Fruit fly (Drosophila melanogaster) whole organism, embryonic: ENCODE results near the gene Cpr64Ab.
A peak's percentile ranks its signal among the peaks of the same experiment; 100 is the strongest.

ENCODE experiments used
- Antp ChIP-seq: fragments of 200-800 bp; sonication (Bioruptor generic); optimal IDR thresholded peaks from 3 replicates; lab custom pipeline; 2016; ENCODE audit warnings: missing biosample characterization, missing genetic modification characterization
- CG11093 ChIP-seq: fragments of 200-800 bp; sonication (Bioruptor generic); IDR thresholded peaks from 3 replicates; pipeline ENCODE4 v1.3.6; 2022; ENCODE audit warnings: missing biosample characterization, missing genetic modification characterization
- CG11695 ChIP-seq: fragments of 200-800 bp; sonication (Bioruptor generic); IDR thresholded peaks from 3 replicates; pipeline ENCODE4 v1.3.6; 2022; ENCODE audit warnings: missing biosample characterization, missing genetic modification characterization
- CG12236 ChIP-seq: fragments of 200-800 bp; sonication (Bioruptor generic); optimal IDR thresholded peaks from 2 replicates; lab custom pipeline; 2016; ENCODE audit warnings: missing biosample characterization, missing genetic modification characterization
- CG14050 ChIP-seq: fragments of 200-800 bp; sonication (Bioruptor generic); IDR thresholded peaks from 3 replicates; pipeline ENCODE4 v1.3.6; 2022; ENCODE audit warnings: missing biosample characterization, missing genetic modification characterization
- CG14710 ChIP-seq: fragments of 200-800 bp; sonication (Bioruptor generic); optimal IDR thresholded peaks from 3 replicates; lab custom pipeline; 2019; ENCODE audit warnings: missing biosample characterization, mild to moderate bottlenecking, missing genetic modification characterization, moderate library complexity
- CG16813 ChIP-seq: fragments of 200-800 bp; sonication (Bioruptor generic); IDR thresholded peaks from 3 replicates; pipeline ENCODE4 v1.3.6; 2022; ENCODE audit warnings: missing biosample characterization, missing genetic modification characterization; ENCODE audit not compliant: partially characterized antibody
- CG2202 ChIP-seq: fragments of 200-800 bp; sonication (Bioruptor generic); optimal IDR thresholded peaks from 2 replicates; lab custom pipeline; 2018; ENCODE audit warnings: missing biosample characterization, mild to moderate bottlenecking, missing genetic modification characterization
- CG2889 ChIP-seq: fragments of 200-800 bp; sonication (Bioruptor generic); IDR thresholded peaks from 3 replicates; pipeline ENCODE4 v1.3.6; 2022; ENCODE audit warnings: missing biosample characterization, missing genetic modification characterization
- CG3065 ChIP-seq: fragments of 200-800 bp; sonication (Bioruptor generic); optimal IDR thresholded peaks from 2 replicates; lab custom pipeline; 2016; ENCODE audit warnings: missing biosample characterization, missing genetic modification characterization
- CG31441 ChIP-seq: fragments of 200-800 bp; sonication (Bioruptor generic); IDR thresholded peaks from 2 replicates; pipeline ENCODE4 v1.3.6; 2022; ENCODE audit warnings: missing biosample characterization, missing genetic modification characterization
- CG4328 ChIP-seq: fragments of 200-800 bp; sonication (Bioruptor generic); optimal IDR thresholded peaks from 3 replicates; lab custom pipeline; 2017; ENCODE audit warnings: missing biosample characterization, missing genetic modification reagents, missing genetic modification characterization
- CG4424 ChIP-seq: fragments of 200-800 bp; sonication (Bioruptor generic); optimal IDR thresholded peaks from 3 replicates; lab custom pipeline; 2016; ENCODE audit warnings: missing biosample characterization, missing genetic modification characterization
- CG5953 ChIP-seq: fragments of 200-800 bp; sonication (Bioruptor generic); IDR thresholded peaks from 2 replicates; pipeline ENCODE4 v1.3.6; 2022; ENCODE audit warnings: missing biosample characterization, missing genetic modification characterization
- CG6791 ChIP-seq: fragments of 200-800 bp; sonication (Bioruptor generic); IDR thresholded peaks from 3 replicates; pipeline ENCODE4 v1.3.6; 2022; ENCODE audit warnings: missing biosample characterization, missing genetic modification characterization; ENCODE audit not compliant: partially characterized antibody
- CG7987 ChIP-seq: fragments of 200-800 bp; sonication (Bioruptor generic); optimal IDR thresholded peaks from 2 replicates; lab custom pipeline; 2018; ENCODE audit warnings: missing biosample characterization, mild to moderate bottlenecking, missing genetic modification characterization, moderate library complexity
- CG8359 ChIP-seq: fragments of 200-800 bp; sonication (Bioruptor generic); optimal IDR thresholded peaks from 2 replicates; lab custom pipeline; 2017; ENCODE audit warnings: missing biosample characterization, mild to moderate bottlenecking, missing genetic modification characterization, borderline replicate concordance
- CHES-1-like ChIP-seq: fragments of 200-800 bp; sonication (Bioruptor generic); optimal IDR thresholded peaks from 2 replicates; lab custom pipeline; 2016; ENCODE audit warnings: missing biosample characterization, missing genetic modification characterization
- Dref ChIP-seq: fragments of 200-800 bp; sonication (Bioruptor generic); IDR thresholded peaks from 2 replicates; pipeline ENCODE4 v1.3.6; 2022; ENCODE audit warnings: missing biosample characterization, missing genetic modification characterization
- Drgx ChIP-seq: fragments of 200-800 bp; sonication (Bioruptor generic); IDR thresholded peaks from 2 replicates; pipeline ENCODE4 v1.3.6; 2022; ENCODE audit warnings: missing biosample characterization, missing genetic modification characterization
- HLH3B ChIP-seq: fragments of 200-800 bp; sonication (Bioruptor generic); IDR thresholded peaks from 2 replicates; pipeline ENCODE4 v1.3.6; 2022; ENCODE audit warnings: missing biosample characterization, missing genetic modification characterization
- HLH4C ChIP-seq: fragments of 200-800 bp; sonication (Bioruptor generic); IDR thresholded peaks from 3 replicates; pipeline ENCODE4 v1.3.6; 2022; ENCODE audit warnings: missing biosample characterization, missing genetic modification characterization; ENCODE audit not compliant: partially characterized antibody
- Hey ChIP-seq: fragments of 200-800 bp; sonication (Bioruptor generic); optimal IDR thresholded peaks from 3 replicates; lab custom pipeline; 2018; ENCODE audit warnings: missing biosample characterization, mild to moderate bottlenecking, missing genetic modification characterization
- HmgZ ChIP-seq: fragments of 200-800 bp; sonication (Bioruptor generic); optimal IDR thresholded peaks from 2 replicates; lab custom pipeline; 2018; ENCODE audit warnings: missing biosample characterization, mild to moderate bottlenecking, missing genetic modification characterization
- MESR4 ChIP-seq: fragments of 200-800 bp; sonication (Bioruptor generic); optimal IDR thresholded peaks from 2 replicates; lab custom pipeline; 2018; ENCODE audit warnings: missing biosample characterization, mild to moderate bottlenecking, missing genetic modification characterization, moderate library complexity
- MTF-1 ChIP-seq: fragments of 200-800 bp; sonication (Bioruptor generic); optimal IDR thresholded peaks from 2 replicates; lab custom pipeline; 2018; ENCODE audit warnings: missing biosample characterization, mild to moderate bottlenecking, missing genetic modification characterization, borderline replicate concordance
- Nf-YB ChIP-seq: fragments of 200-800 bp; sonication (Bioruptor generic); optimal IDR thresholded peaks from 3 replicates; lab custom pipeline; 2019; ENCODE audit warnings: missing biosample characterization, mild to moderate bottlenecking, missing genetic modification characterization, moderate library complexity
- Xbp1 ChIP-seq: fragments of 200-800 bp; sonication (Bioruptor generic); optimal IDR thresholded peaks from 3 replicates; lab custom pipeline; 2016; ENCODE audit warnings: missing biosample characterization, mild to moderate bottlenecking, missing genetic modification characterization
- abd-A ChIP-seq: fragments of 200-800 bp; sonication (Bioruptor generic); optimal IDR thresholded peaks from 3 replicates; lab custom pipeline; 2019; ENCODE audit warnings: missing biosample characterization, mild to moderate bottlenecking, missing genetic modification characterization, moderate library complexity
- cad ChIP-seq: fragments of >200 bp; optimal IDR thresholded peaks from 2 replicates; lab custom pipeline; 2017; ENCODE audit warnings: missing biosample characterization, missing genetic modification characterization
- chm ChIP-seq: fragments of 200-800 bp; sonication (Bioruptor generic); IDR thresholded peaks from 2 replicates; pipeline ENCODE4 v1.3.6; 2022; ENCODE audit warnings: missing biosample characterization, missing genetic modification characterization
- dati ChIP-seq: fragments of 200-800 bp; sonication (Bioruptor generic); IDR thresholded peaks from 2 replicates; pipeline ENCODE4 v1.3.6; 2022; ENCODE audit warnings: missing biosample characterization, missing genetic modification characterization
- dmrt99B ChIP-seq: fragments of 200-800 bp; sonication (Bioruptor generic); optimal IDR thresholded peaks from 2 replicates; lab custom pipeline; 2018; ENCODE audit warnings: missing biosample characterization, mild to moderate bottlenecking, missing genetic modification characterization, moderate library complexity
- grn ChIP-seq: fragments of 200-800 bp; sonication (Bioruptor generic); optimal IDR thresholded peaks from 3 replicates; lab custom pipeline; 2017; ENCODE audit warnings: missing biosample characterization, missing genetic modification characterization
- hbn ChIP-seq: fragments of 200-800 bp; sonication (Bioruptor generic); IDR thresholded peaks from 2 replicates; pipeline ENCODE4 v1.3.6; 2022; ENCODE audit warnings: missing biosample characterization, missing genetic modification characterization; ENCODE audit not compliant: partially characterized antibody
- klu ChIP-seq: fragments of 200-800 bp; sonication (Bioruptor generic); IDR thresholded peaks from 2 replicates; pipeline ENCODE4 v1.3.6; 2022; ENCODE audit warnings: missing biosample characterization, missing genetic modification characterization
- kni ChIP-seq: fragments of 200-800 bp; sonication (Bioruptor generic); optimal IDR thresholded peaks from 3 replicates; lab custom pipeline; 2017; ENCODE audit warnings: mild to moderate bottlenecking, missing biosample characterization, missing genetic modification reagents, missing genetic modification characterization
- lilli ChIP-seq: fragments of 200-800 bp; sonication (Bioruptor generic); optimal IDR thresholded peaks from 3 replicates; lab custom pipeline; 2016; ENCODE audit warnings: missing biosample characterization, missing genetic modification characterization
- maf-S ChIP-seq: fragments of 200-800 bp; sonication (Bioruptor generic); optimal IDR thresholded peaks from 2 replicates; lab custom pipeline; 2016; ENCODE audit warnings: missing biosample characterization, missing genetic modification characterization
- nom ChIP-seq: fragments of 200-800 bp; sonication (Bioruptor generic); optimal IDR thresholded peaks from 2 replicates; lab custom pipeline; 2017; ENCODE audit warnings: missing biosample characterization, missing genetic modification characterization, mild to moderate bottlenecking, moderate library complexity, missing genetic modification reagents
- prd ChIP-seq, 3 experiments: fragments of >200 bp in 2 of 3; fragments of 200-800 bp in 1 of 3; sonication (Bioruptor generic) in 1 of 3; optimal IDR thresholded peaks in 2 of 3; IDR thresholded peaks in 1 of 3; 2 replicates in 2 of 3; 3 replicates in 1 of 3; pipeline versions ENCODE4 v1.3.6 to Lab custom; 2017 to 2022; ENCODE audit warnings: missing biosample characterization in 1 of 3, missing genetic modification characterization in 1 of 3
- repo ChIP-seq: fragments of 200-800 bp; sonication (Bioruptor generic); optimal IDR thresholded peaks from 2 replicates; lab custom pipeline; 2016; ENCODE audit warnings: missing biosample characterization, missing genetic modification characterization
- sisA ChIP-seq: fragments of 200-800 bp; sonication (Bioruptor generic); IDR thresholded peaks from 2 replicates; pipeline ENCODE4 v1.3.6; 2022; ENCODE audit warnings: missing biosample characterization, missing genetic modification characterization
- sna ChIP-seq: fragments of 200-800 bp; sonication (Bioruptor generic); IDR thresholded peaks from 2 replicates; pipeline ENCODE4 v1.3.6; 2022; ENCODE audit warnings: missing biosample characterization, missing genetic modification characterization; ENCODE audit not compliant: partially characterized antibody
- tgo ChIP-seq: fragments of 200-800 bp; sonication (Bioruptor generic); IDR thresholded peaks from 3 replicates; pipeline ENCODE4 v1.3.6; 2022; ENCODE audit warnings: missing biosample characterization, missing genetic modification characterization
- tll ChIP-seq, 2 experiments: fragments of 200-800 bp in 1 of 2; fragments of >200 bp in 1 of 2; sonication (Bioruptor generic) in 1 of 2; optimal IDR thresholded peaks; 2 replicates each; lab custom pipeline; 2017 to 2019; ENCODE audit warnings: missing biosample characterization in 2 of 2, missing genetic modification characterization in 2 of 2, mild to moderate bottlenecking in 1 of 2, moderate library complexity in 1 of 2
- vnd ChIP-seq: fragments of 200-800 bp; sonication (Bioruptor generic); IDR thresholded peaks from 3 replicates; pipeline ENCODE4 v1.3.6; 2022; ENCODE audit warnings: missing biosample characterization, missing genetic modification characterization; ENCODE audit not compliant: partially characterized antibody
- wdn ChIP-seq: fragments of 200-800 bp; sonication (Bioruptor generic); IDR thresholded peaks from 2 replicates; pipeline ENCODE4 v1.3.6; 2022; ENCODE audit warnings: missing biosample characterization, missing genetic modification characterization
- zf30C ChIP-seq: fragments of 200-800 bp; sonication (Bioruptor generic); optimal IDR thresholded peaks from 3 replicates; lab custom pipeline; 2018; ENCODE audit warnings: missing biosample characterization, mild to moderate bottlenecking, missing genetic modification characterization
- zfh1 ChIP-seq: fragments of 200-800 bp; sonication (Bioruptor generic); IDR thresholded peaks from 3 replicates; pipeline ENCODE4 v1.3.6; 2022; ENCODE audit warnings: missing biosample characterization, missing genetic modification characterization

Gene Cpr64Ab

dm6 chr3L:4227164-4227563, 15.8 kb upstream of the Cpr64Ab start, which contains the start of gene CG46460 (continued):
- TF ChIP-seq nom (peak; percentile 45), CG14050 (GFP tag; lab: Robert Waterston, UW) (no peak), repo (GFP tag; lab: Kevin White, UChicago) (peak; percentile 10), CG4328 (no peak), CG12236 (no peak), CG16813 (GFP tag; lab: Robert Waterston, UW) (0 out of 3 replicates have a peak, but pooled peaks have one; percentile 32), grn (GFP tag; lab: Kevin White, UChicago) (no peak), Dref (GFP tag; lab: Robert Waterston, UW) (no peak), cad (peak; percentile 44), dmrt99B (no peak), wdn (no peak), kni (GFP tag; lab: Kevin White, UChicago) (peak; percentile 58), MESR4 (GFP tag; lab: Kevin White, UChicago) (no peak), Drgx (no peak), klu (GFP tag; lab: Robert Waterston, UW) (no peak), chm (GFP tag; lab: Robert Waterston, UW) (peak; percentile 69), CG8359 (GFP tag; lab: Kevin White, UChicago) (no peak), zf30C (GFP tag; lab: Kevin White, UChicago) (no peak), hbn (GFP tag; lab: Robert Waterston, UW) (no peak), dati (GFP tag; lab: Robert Waterston, UW) (no peak), CG5953 (GFP tag; lab: Robert Waterston, UW) (no peak), Hey (tag; lab: Kevin White, UChicago) (no peak), HmgZ (tag; lab: Kevin White, UChicago) (peak; percentile 4), CG6791 (GFP tag; lab: Robert Waterston, UW) (peak; percentile 40; the same call in 2 of the 3 replicates), HLH3B (GFP tag; lab: Robert Waterston, UW) (no peak), tll (GFP tag; optimal IDR thresholded peaks at IDR 0.05; lab: Kevin White, UChicago) (no peak), zfh1 (GFP tag; lab: Robert Waterston, UW) (no peak), Xbp1 (GFP tag; lab: Kevin White, UChicago) (no peak), CG7987 (GFP tag; lab: Kevin White, UChicago) (no peak), abd-A (no peak), HLH4C (no peak), Nf-YB (no peak), CHES-1-like (GFP tag; lab: Kevin White, UChicago) (no peak), Antp (GFP tag; lab: Kevin White, UChicago) (no peak), vnd (GFP tag; lab: Robert Waterston, UW) (no peak), maf-S (no peak), lilli (no peak), sna (GFP tag; lab: Robert Waterston, UW) (no peak), CG11695 (GFP tag; lab: Robert Waterston, UW) (peak; percentile 92), prd (optimal IDR thresholded peaks at IDR 0.05; lab: Kevin White, UChicago) (no peak), prd (GFP tag; IDR thresholded peaks at IDR 0.05; lab: Robert Waterston, UW) (peak; percentile 10; the same call in 1 of the 3 replicates), CG14710 (tag; lab: Kevin White, UChicago) (no peak), CG2202 (tag; lab: Kevin White, UChicago) (no peak), MTF-1 (GFP tag; lab: Kevin White, UChicago) (no peak), tgo (GFP tag; lab: Robert Waterston, UW) (no peak), CG2889 (GFP tag; lab: Robert Waterston, UW) (no peak), CG31441 (GFP tag; lab: Robert Waterston, UW) (no peak), CG4424 (no peak), CG11093 (GFP tag; lab: Robert Waterston, UW) (no peak), sisA (GFP tag; lab: Robert Waterston, UW) (no peak), CG3065 (GFP tag; lab: Kevin White, UChicago) (no peak)
